Fruit fly (Drosophila melanogaster) whole organism, embryonic: ENCODE data around the gene CG13386.

ENCODE experiments used
- Atf3 ChIP-seq: fragments of 200-800 bp; sonication (Bioruptor generic); optimal IDR thresholded peaks from 3 replicates; lab custom pipeline; 2016; ENCODE audit warnings: missing biosample characterization, missing genetic modification characterization
- Chrac-16 ChIP-seq: fragments of 200-800 bp; sonication (Bioruptor generic); optimal IDR thresholded peaks from 3 replicates; lab custom pipeline; 2016; ENCODE audit warnings: missing biosample characterization, missing genetic modification characterization
- ac ChIP-seq: fragments of 200-800 bp; sonication (Bioruptor generic); optimal IDR thresholded peaks from 3 replicates; lab custom pipeline; 2017; ENCODE audit warnings: missing biosample characterization, mild to moderate bottlenecking, missing genetic modification characterization
- jigr1 ChIP-seq: fragments of 200-800 bp; sonication (Bioruptor generic); IDR thresholded peaks from 3 replicates; pipeline ENCODE4 v1.3.6; 2022; ENCODE audit warnings: missing biosample characterization, missing genetic modification characterization

- TF ChIP-seq jigr1 (GFP tag; lab: Robert Waterston, UW) (no peak), ac (GFP tag; lab: Kevin White, UChicago) (no peak), Atf3 (no peak), Chrac-16 (no peak)
These were observed 47.5 kb upstream of the CG13386 start for dm6 chr2L:8351333-8351732.
